Worm (Caenorhabditis elegans) whole organism, late embryonic: ENCODE data around the gene C54D10.10.

Experiments
- C08G9.2 ChIP-seq: sonication (generic microtip); optimal IDR thresholded peaks from 2 replicates; lab custom pipeline; 2016; ENCODE audit warnings: mild to moderate bottlenecking, missing genetic modification characterization, moderate library complexity, missing compliant biosample characterization
- C38D4.7 ChIP-seq: fragments of 200-800 bp; sonication (Bioruptor generic); optimal IDR thresholded peaks from 2 replicates; lab custom pipeline; 2018; ENCODE audit warnings: mild to moderate bottlenecking, missing genetic modification characterization, moderate library complexity, missing compliant biosample characterization
- Y22D7AL.16 ChIP-seq: sonication (generic microtip); optimal IDR thresholded peaks from 2 replicates; lab custom pipeline; 2016; ENCODE audit warnings: missing genetic modification characterization, missing compliant biosample characterization
- ceh-45 ChIP-seq: fragments of 200-800 bp; sonication (Bioruptor generic); IDR thresholded peaks from 2 replicates; pipeline ENCODE4 v1.3.6; 2022; ENCODE audit warnings: missing genetic modification reagents, missing genetic modification characterization, missing compliant biosample characterization
- ceh-48 ChIP-seq: sonication (generic microtip); optimal IDR thresholded peaks from 2 replicates; lab custom pipeline; 2016; ENCODE audit warnings: missing genetic modification characterization, inconsistent platforms, missing compliant biosample characterization
- dve-1 ChIP-seq: sonication (generic microtip); optimal IDR thresholded peaks from 2 replicates; lab custom pipeline; 2017; ENCODE audit warnings: antibody characterized with exemption, mild to moderate bottlenecking, missing genetic modification characterization, missing compliant biosample characterization
- elt-2 ChIP-seq: sonication (generic microtip); optimal IDR thresholded peaks from 2 replicates; lab custom pipeline; 2016; ENCODE audit warnings: missing genetic modification reagents, missing genetic modification characterization, missing compliant biosample characterization
- fkh-6 ChIP-seq: sonication (generic microtip); optimal IDR thresholded peaks from 2 replicates; lab custom pipeline; 2016; ENCODE audit warnings: missing genetic modification characterization, missing compliant biosample characterization
- gmeb-2 ChIP-seq: sonication (generic microtip); optimal IDR thresholded peaks from 2 replicates; lab custom pipeline; 2016; ENCODE audit warnings: missing genetic modification characterization, inconsistent platforms, missing compliant biosample characterization
- hlh-8 ChIP-seq: sonication (generic microtip); optimal IDR thresholded peaks from 2 replicates; lab custom pipeline; 2016; ENCODE audit warnings: missing genotype, missing genetic modification characterization, missing compliant biosample characterization
- npax-4 ChIP-seq: sonication (generic microtip); optimal IDR thresholded peaks from 2 replicates; lab custom pipeline; 2016; ENCODE audit warnings: missing genetic modification characterization, missing compliant biosample characterization
- pha-2 ChIP-seq: sonication (generic microtip); optimal IDR thresholded peaks from 2 replicates; lab custom pipeline; 2017; ENCODE audit warnings: mild to moderate bottlenecking, missing genetic modification characterization, missing compliant biosample characterization
- ref-2 ChIP-seq: sonication (generic microtip); optimal IDR thresholded peaks from 2 replicates; lab custom pipeline; 2016; ENCODE audit warnings: missing genetic modification characterization, missing compliant biosample characterization
- rnt-1 ChIP-seq: sonication (generic microtip); optimal IDR thresholded peaks from 2 replicates; lab custom pipeline; 2016; ENCODE audit warnings: missing genetic modification characterization, missing compliant biosample characterization
- sdc-2 ChIP-seq: sonication (generic microtip); optimal IDR thresholded peaks from 2 replicates; lab custom pipeline; 2016; ENCODE audit warnings: missing genotype, missing genetic modification characterization, missing compliant biosample characterization
- sox-2 ChIP-seq: fragments of 200-800 bp; sonication (Bioruptor generic); IDR thresholded peaks from 2 replicates; pipeline ENCODE4 v1.3.6; 2022; ENCODE audit warnings: missing genetic modification reagents, missing genetic modification characterization, missing compliant biosample characterization
- sox-4 ChIP-seq: sonication (generic microtip); optimal IDR thresholded peaks from 2 replicates; lab custom pipeline; 2017; ENCODE audit warnings: mild to moderate bottlenecking, missing genetic modification characterization, inconsistent platforms, missing compliant biosample characterization
- syd-9 ChIP-seq: sonication (generic microtip); optimal IDR thresholded peaks from 2 replicates; lab custom pipeline; 2016; ENCODE audit warnings: mild to moderate bottlenecking, missing genetic modification characterization, moderate library complexity, missing compliant biosample characterization
- tbx-2 ChIP-seq: sonication (generic microtip); optimal IDR thresholded peaks from 2 replicates; lab custom pipeline; 2016; ENCODE audit warnings: missing genetic modification characterization, missing compliant biosample characterization
- tbx-7 ChIP-seq: sonication (generic microtip); optimal IDR thresholded peaks from 2 replicates; lab custom pipeline; 2016; ENCODE audit warnings: missing genotype, missing genetic modification characterization, missing compliant biosample characterization
- ttx-3 ChIP-seq: sonication (generic microtip); optimal IDR thresholded peaks from 2 replicates; lab custom pipeline; 2016; ENCODE audit warnings: missing genetic modification reagents, missing genetic modification characterization, missing compliant biosample characterization
- unc-55 ChIP-seq: sonication (generic microtip); optimal IDR thresholded peaks from 2 replicates; lab custom pipeline; 2017; ENCODE audit warnings: missing biosample characterization, missing genetic modification reagents, missing genetic modification characterization
- zip-5 ChIP-seq: sonication (generic microtip); optimal IDR thresholded peaks from 2 replicates; lab custom pipeline; 2016; ENCODE audit warnings: missing genetic modification characterization, missing compliant biosample characterization

The C54D10.10 gene

DNA sequence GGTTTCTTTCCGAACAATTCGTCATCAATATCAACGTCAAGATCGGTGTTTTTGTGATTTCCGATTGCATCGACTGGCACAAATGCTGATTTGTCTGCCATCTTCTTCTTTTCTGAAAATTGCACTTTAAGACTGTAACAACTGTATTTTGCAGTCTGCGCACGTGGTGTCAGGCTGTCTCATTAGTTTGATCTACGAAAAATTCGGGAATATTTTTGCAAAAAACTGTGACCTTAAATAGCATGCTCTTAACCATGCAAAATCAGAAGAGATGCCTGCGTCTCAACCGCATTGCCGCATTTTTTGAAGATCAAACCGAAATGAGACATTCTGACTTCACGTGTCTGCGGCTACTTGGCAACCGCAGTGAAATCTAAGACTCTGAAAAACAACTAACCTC lies 48.4 kb downstream of the C54D10.10 start, which contains the start of gene K01D12.7:
K01D12.7 (minus strand) TSS at position 101 of the 400 bp plus-strand sequence.
- TF ChIP-seq zip-5 (tag; lab: Kevin White, UChicago): no peak
- TF ChIP-seq ttx-3 (tag; lab: Kevin White, UChicago): no peak
- no peak for TF ChIP-seq C08G9.2 (tag; lab: Kevin White, UChicago)
- TF ChIP-seq npax-4 (tag; lab: Kevin White, UChicago): no peak
- no peak for TF ChIP-seq sox-2 (GFP tag; lab: Robert Waterston, UW)
- no peak for TF ChIP-seq dve-1 (tag; lab: Kevin White, UChicago)
- no peak for TF ChIP-seq pha-2 (tag; lab: Kevin White, UChicago)
- no peak for TF ChIP-seq fkh-6 (tag; lab: Kevin White, UChicago)
- no peak for TF ChIP-seq ceh-48 (tag; lab: Kevin White, UChicago)
- no peak for TF ChIP-seq tbx-7 (tag; lab: Kevin White, UChicago)
- TF ChIP-seq unc-55 (GFP tag; lab: Kevin White, UChicago): no peak
- no peak for TF ChIP-seq Y22D7AL.16 (tag; lab: Kevin White, UChicago)
- TF ChIP-seq ceh-45 (GFP tag; lab: Robert Waterston, UW): no peak
- no peak for TF ChIP-seq hlh-8 (tag; lab: Kevin White, UChicago)
- no peak for TF ChIP-seq sdc-2 (tag; lab: Kevin White, UChicago)
- TF ChIP-seq ref-2 (tag; lab: Kevin White, UChicago): no peak
- no peak for TF ChIP-seq C38D4.7 (GFP tag; lab: Kevin White, UChicago)
- no peak for TF ChIP-seq tbx-2
- TF ChIP-seq elt-2: no peak
- no peak for TF ChIP-seq gmeb-2 (tag; lab: Kevin White, UChicago)

DNA sequence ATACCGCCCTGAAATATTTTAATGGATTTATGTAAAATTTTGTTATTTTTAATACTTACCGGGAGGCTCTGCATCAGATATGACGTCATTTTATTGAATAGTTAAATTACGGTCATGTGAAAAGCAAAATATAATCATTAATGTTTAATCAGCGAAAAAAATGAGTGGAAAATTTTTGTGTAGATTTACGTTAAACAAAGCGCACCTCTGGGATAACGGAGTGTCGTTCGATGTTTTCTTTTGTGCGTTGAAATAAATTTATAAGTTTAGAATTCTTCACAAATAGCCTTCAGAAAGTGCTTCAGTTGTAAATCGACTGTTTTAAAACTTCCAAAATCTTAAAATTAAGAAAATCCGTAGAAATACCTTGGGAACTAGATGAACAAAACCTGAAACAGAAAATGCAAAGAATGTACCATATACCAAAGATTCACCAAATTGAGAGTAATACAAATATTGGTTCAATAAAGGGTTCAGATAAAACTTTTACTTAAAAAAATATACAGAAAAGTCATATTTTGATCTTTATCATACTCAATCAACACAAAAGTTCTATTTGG lies 49.0 kb downstream of the C54D10.10 start, which contains the start of the genes K01D12.20 and miga-1:
K01D12.20 (minus strand) TSS at position 138 of the 560 bp plus-strand sequence.
miga-1 (minus strand) TSS at position 183 of the 560 bp plus-strand sequence.
- TF ChIP-seq gmeb-2 (tag; lab: Kevin White, UChicago) (no peak), sox-4 (no peak), rnt-1 (tag; lab: Kevin White, UChicago) (no peak), syd-9 (tag; lab: Kevin White, UChicago) (no peak), pha-2 (tag; lab: Kevin White, UChicago) (no peak)
